Worm (Caenorhabditis elegans): ENCODE measurements around the gene mccc-2.

ce11 chrIII:9075539-9075938 is 13.6 kb downstream of the mccc-2 start, which contains the start of gene F02A9.7:
- TF ChIP-seq tbx-37 (GFP tag; conservative IDR thresholded peaks at IDR 0.05) (no peak), sea-1 (GFP tag; conservative IDR thresholded peaks at IDR 0.05) (no peak), ama-1 (optimal IDR thresholded peaks at IDR 0.05) (no peak), hnd-1 (tag; optimal IDR thresholded peaks at IDR 0.05) (no peak), hmg-4 (GFP tag; optimal IDR thresholded peaks at IDR 0.05) (no peak), scrt-1 (GFP tag; IDR thresholded peaks at IDR 0.05) (no peak), F13C5.2 (tag; optimal IDR thresholded peaks at IDR 0.05) (no peak)
